Worm (Caenorhabditis elegans): ENCODE measurements around the gene nra-3.
"Not testable (repeated sequence)": the region's sequence is repeated elsewhere in the genome, so short reads cannot be mapped to it uniquely, and the experiment has no call there.

Gene nra-3

DNA sequence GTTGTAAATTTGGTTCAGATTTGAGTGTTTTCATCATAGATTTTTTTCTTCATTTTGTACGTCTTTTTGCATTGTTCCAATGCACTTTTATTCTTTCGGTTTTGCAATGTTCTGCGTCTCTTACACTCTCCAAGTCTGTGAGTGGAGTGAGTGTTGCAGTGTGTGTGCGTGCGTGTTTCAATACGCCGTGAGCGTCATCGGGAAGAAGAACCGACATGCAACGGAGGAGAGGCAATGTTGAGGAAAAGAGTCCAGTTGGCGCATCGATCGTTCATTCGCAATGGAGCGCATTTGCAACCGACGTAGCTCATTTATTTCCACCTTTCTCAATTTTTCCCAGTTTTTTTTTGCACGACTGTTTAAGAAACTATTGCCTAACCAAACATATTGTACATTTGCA lies 27.3 kb upstream of the nra-3 start, which contains the start of gene ZC506.1 (continued):
- TF ChIP-seq elt-3 (tag; optimal IDR thresholded peaks at IDR 0.05) (no peak), blmp-1 (tag; optimal IDR thresholded peaks at IDR 0.05; ENCODE audit: insufficient read depth) (peak; percentile 61), peb-1 (tag; optimal IDR thresholded peaks at IDR 0.05) (peak; percentile 2), ZK546.5 (tag; optimal IDR thresholded peaks at IDR 0.05) (no peak), aly-2 (tag; optimal IDR thresholded peaks at IDR 0.05) (no peak), nhr-12 (tag; optimal IDR thresholded peaks at IDR 0.05) (no peak), sem-4 (tag; optimal IDR thresholded peaks at IDR 0.05) (peak; percentile 95), unc-39 (tag; optimal IDR thresholded peaks at IDR 0.05) (peak; percentile 2), mdl-1 (tag; optimal IDR thresholded peaks at IDR 0.05) (peak; percentile 79 to 84), Y55F3AM.14 (GFP tag; optimal IDR thresholded peaks at IDR 0.05) (peak; percentile 90)

DNA sequence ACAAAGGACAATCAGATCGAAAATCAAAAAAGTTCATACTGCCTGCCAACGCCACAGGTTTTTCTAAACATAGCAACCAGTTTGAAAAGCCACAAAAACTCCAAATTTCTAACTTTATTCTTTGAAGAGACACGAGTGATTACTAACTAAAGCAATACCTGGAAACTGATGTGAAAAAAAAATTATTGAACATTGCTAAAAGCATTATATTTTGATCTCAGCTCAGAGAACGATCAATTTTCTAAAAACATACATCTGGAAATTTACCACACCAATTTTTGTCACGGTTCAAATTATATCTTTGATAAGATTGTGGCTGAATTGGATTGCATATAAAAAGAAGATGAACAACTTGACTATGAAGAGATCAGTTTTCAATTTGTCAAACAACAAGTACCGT lies 26.2 kb upstream of the nra-3 start:
- TF ChIP-seq nhr-12 (tag; optimal IDR thresholded peaks at IDR 0.05) (no peak), alr-1 (tag; optimal IDR thresholded peaks at IDR 0.05) (no peak), Y55F3AM.14 (GFP tag; optimal IDR thresholded peaks at IDR 0.05) (no peak), unc-39 (tag; optimal IDR thresholded peaks at IDR 0.05) (no peak), blmp-1 (tag; optimal IDR thresholded peaks at IDR 0.05; ENCODE audit: insufficient read depth) (no peak), unc-62 (GFP tag; optimal IDR thresholded peaks at IDR 0.05) (no peak), sma-9 (GFP tag; optimal IDR thresholded peaks at IDR 0.05) (no peak), sma-9 (tag; optimal IDR thresholded peaks at IDR 0.05) (no peak), ztf-11 (tag; optimal IDR thresholded peaks at IDR 0.05) (no peak), ceh-16 (tag; optimal IDR thresholded peaks at IDR 0.05) (no peak), dmd-4 (tag; optimal IDR thresholded peaks at IDR 0.05) (no peak), nhr-129 (tag; optimal IDR thresholded peaks at IDR 0.05) (no peak), mab-5 (tag; optimal IDR thresholded peaks at IDR 0.05) (no peak), F13H6.1 (tag; optimal IDR thresholded peaks at IDR 0.05) (no peak), ztf-1 (GFP tag; conservative IDR thresholded peaks at IDR 0.05) (no peak), mdl-1 (tag; optimal IDR thresholded peaks at IDR 0.05) (no peak)

DNA sequence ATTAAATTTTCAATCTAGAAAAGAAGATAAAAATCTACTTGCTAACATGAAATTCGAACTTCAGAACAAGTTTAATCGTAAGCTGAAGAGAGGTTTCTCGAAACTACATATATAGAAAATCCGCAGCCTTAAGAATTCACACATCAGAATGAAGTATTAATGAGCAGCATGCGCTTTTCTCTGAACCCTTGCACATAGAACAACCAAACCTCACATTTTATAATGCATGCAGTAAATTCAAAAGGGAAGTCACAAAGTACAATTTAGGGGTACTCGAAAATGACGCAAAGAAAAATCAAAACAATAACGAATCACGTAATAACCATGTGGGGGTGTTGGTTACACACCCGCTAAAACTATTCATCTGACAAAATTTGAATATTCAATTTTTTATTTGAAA lies 25.3 kb upstream of the nra-3 start:
- TF ChIP-seq lsy-2 (tag; optimal IDR thresholded peaks at IDR 0.05), result peak in 1 of 2 experiments; percentile 3
- peak; percentile 36 for TF ChIP-seq unc-55 (GFP tag; optimal IDR thresholded peaks at IDR 0.05)
- TF ChIP-seq sma-9 (GFP tag; optimal IDR thresholded peaks at IDR 0.05), result peak; percentile 39
- not testable (repeated sequence) for TF ChIP-seq sma-9 (tag; optimal IDR thresholded peaks at IDR 0.05)
- peak; percentile 22 to 23 for TF ChIP-seq mdl-1 (tag; optimal IDR thresholded peaks at IDR 0.05)
- TF ChIP-seq C34F6.9 (tag; optimal IDR thresholded peaks at IDR 0.05), result peak; percentile 42

DNA sequence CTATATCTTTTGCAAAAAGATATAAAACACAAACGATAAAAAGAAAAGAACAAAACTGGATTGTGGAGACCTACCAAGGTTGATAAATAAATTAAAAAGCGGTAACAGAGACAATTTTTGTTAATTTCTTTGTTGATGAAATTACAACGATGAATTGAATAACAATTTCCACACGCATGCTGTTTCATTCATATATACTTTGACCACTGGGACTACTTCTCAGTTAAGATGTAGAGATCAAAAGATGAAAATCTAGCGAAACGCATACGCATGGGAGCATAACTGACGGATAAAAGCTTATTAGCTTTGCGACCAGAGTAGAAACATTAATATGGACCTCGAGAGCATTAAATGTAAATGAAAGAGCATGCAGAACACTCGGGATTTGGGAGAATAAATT lies 24.8 kb upstream of the nra-3 start:
- no peak for TF ChIP-seq Y55F3AM.14 (GFP tag; optimal IDR thresholded peaks at IDR 0.05)
- no peak for TF ChIP-seq lsy-2 (tag; optimal IDR thresholded peaks at IDR 0.05)
- TF ChIP-seq elt-3 (tag; optimal IDR thresholded peaks at IDR 0.05), result no peak
- no peak for TF ChIP-seq alr-1 (tag; optimal IDR thresholded peaks at IDR 0.05)
- TF ChIP-seq nhr-10 (tag; optimal IDR thresholded peaks at IDR 0.05), result no peak
- TF ChIP-seq ceh-16 (tag; optimal IDR thresholded peaks at IDR 0.05), result no peak
- TF ChIP-seq ceh-82 (tag; optimal IDR thresholded peaks at IDR 0.05), result no peak
- no peak for TF ChIP-seq lin-13 (GFP tag; optimal IDR thresholded peaks at IDR 0.05)
- TF ChIP-seq ztf-11 (tag; optimal IDR thresholded peaks at IDR 0.05), result no peak
- no peak for TF ChIP-seq aly-2 (tag; optimal IDR thresholded peaks at IDR 0.05)
- TF ChIP-seq dmd-4 (tag; optimal IDR thresholded peaks at IDR 0.05), result no peak

DNA sequence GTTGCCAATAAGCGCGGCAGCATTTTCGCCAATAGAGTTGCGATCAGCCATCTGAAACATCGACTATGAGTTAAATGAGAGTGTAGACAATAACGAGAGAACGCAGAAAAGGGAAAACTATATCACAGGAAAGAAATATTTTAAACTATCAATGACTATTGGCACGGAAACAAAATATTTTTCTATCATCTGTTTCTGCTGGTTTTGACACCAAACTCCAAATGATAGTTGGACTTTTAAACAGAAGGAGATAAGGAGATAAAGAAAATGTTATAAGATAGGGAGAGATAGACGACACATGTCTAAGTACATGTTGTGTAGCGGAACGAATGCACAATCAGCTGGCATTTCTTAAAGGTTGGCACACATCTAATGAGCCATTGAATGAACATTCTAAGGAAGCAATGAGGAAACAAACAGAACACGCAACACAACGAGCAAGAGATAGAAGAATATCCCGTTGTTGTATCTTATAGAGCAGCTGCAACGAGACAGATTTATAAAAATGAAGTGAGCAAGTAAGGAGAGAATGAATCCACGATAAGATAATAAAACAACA lies 23.3 kb upstream of the nra-3 start, which contains the start of gene cysl-1:
cysl-1 (minus strand) TSS at position 51 of the 559 bp plus-strand sequence.
- TF ChIP-seq sma-9 (GFP tag; optimal IDR thresholded peaks at IDR 0.05), result peak; percentile 84
- no peak for TF ChIP-seq sma-9 (tag; optimal IDR thresholded peaks at IDR 0.05)
- TF ChIP-seq ztf-4 (tag; optimal IDR thresholded peaks at IDR 0.05), result peak; percentile 50
- TF ChIP-seq aly-2 (tag; optimal IDR thresholded peaks at IDR 0.05), result no peak
- TF ChIP-seq mab-5 (tag; optimal IDR thresholded peaks at IDR 0.05), result no peak
- no peak for TF ChIP-seq nhr-129 (tag; optimal IDR thresholded peaks at IDR 0.05)
- TF ChIP-seq peb-1 (tag; optimal IDR thresholded peaks at IDR 0.05), result no peak
- TF ChIP-seq zag-1 (tag; optimal IDR thresholded peaks at IDR 0.05), result no peak
- TF ChIP-seq F13H6.1 (tag; optimal IDR thresholded peaks at IDR 0.05), result peak; percentile 56
- TF ChIP-seq elt-3 (tag; optimal IDR thresholded peaks at IDR 0.05), result no peak
- TF ChIP-seq Y55F3AM.14 (GFP tag; optimal IDR thresholded peaks at IDR 0.05), result no peak
- TF ChIP-seq lsy-2 (tag; optimal IDR thresholded peaks at IDR 0.05), result peak in 1 of 2 experiments; percentile 7

DNA sequence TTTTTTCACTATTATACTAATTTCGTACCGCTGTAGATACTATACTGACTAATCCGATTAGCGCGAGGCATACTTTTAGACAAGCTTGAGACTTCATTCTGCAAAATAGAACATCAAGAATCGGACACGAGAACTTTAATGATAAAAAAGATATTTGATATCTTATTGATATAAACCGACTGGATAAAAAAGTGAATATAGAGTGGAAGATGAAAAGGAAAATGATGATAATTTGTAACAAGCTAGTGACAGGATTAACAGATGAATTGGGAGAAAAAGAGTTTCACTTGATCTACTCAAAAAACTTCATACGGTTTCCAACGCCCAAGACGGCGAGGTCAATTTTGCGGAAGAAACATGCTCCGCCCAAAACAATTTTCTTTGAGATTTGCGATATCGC lies 17.7 kb upstream of the nra-3 start, which contains the start of gene nas-37:
nas-37 (minus strand) TSS at position 101 of the 400 bp plus-strand sequence.
- TF ChIP-seq alr-1 (tag; optimal IDR thresholded peaks at IDR 0.05) (no peak), sma-9 (GFP tag; optimal IDR thresholded peaks at IDR 0.05) (no peak), sma-9 (tag; optimal IDR thresholded peaks at IDR 0.05) (no peak), peb-1 (tag; optimal IDR thresholded peaks at IDR 0.05) (no peak), nhr-237 (tag; optimal IDR thresholded peaks at IDR 0.05) (no peak), nhr-11 (tag; optimal IDR thresholded peaks at IDR 0.05) (no peak), unc-62 (GFP tag; optimal IDR thresholded peaks at IDR 0.05) (no peak), mab-5 (tag; optimal IDR thresholded peaks at IDR 0.05) (no peak), lin-13 (GFP tag; optimal IDR thresholded peaks at IDR 0.05) (no peak), ZK546.5 (tag; optimal IDR thresholded peaks at IDR 0.05) (no peak), lsy-2 (tag; optimal IDR thresholded peaks at IDR 0.05) (no peak), nhr-129 (tag; optimal IDR thresholded peaks at IDR 0.05) (no peak), nhr-77 (tag; optimal IDR thresholded peaks at IDR 0.05) (no peak), C34F6.9 (tag; optimal IDR thresholded peaks at IDR 0.05) (no peak), lin-39 (tag; optimal IDR thresholded peaks at IDR 0.05) (no peak), nhr-23 (tag; optimal IDR thresholded peaks at IDR 0.05) (no peak), nhr-10 (tag; optimal IDR thresholded peaks at IDR 0.05) (no peak), ceh-16 (tag; optimal IDR thresholded peaks at IDR 0.05) (no peak), blmp-1 (tag; optimal IDR thresholded peaks at IDR 0.05; ENCODE audit: insufficient read depth) (no peak), egl-27 (tag; optimal IDR thresholded peaks at IDR 0.05) (no peak)
